Worm (Caenorhabditis elegans) whole organism, L1 larva: ENCODE measurements around the gene Y37E11B.6.

Experiments
- blmp-1 ChIP-seq: fragments of 150-350 bp; optimal IDR thresholded peaks from 2 replicates; lab custom pipeline; 2014; ENCODE audit warnings: missing biosample characterization, missing genetic modification characterization
- fkh-10 ChIP-seq: sonication (generic microtip); optimal IDR thresholded peaks from 2 replicates; lab custom pipeline; 2017; ENCODE audit warnings: missing biosample characterization, missing genetic modification reagents, missing genetic modification characterization
- lin-15B ChIP-seq: fragments of 150-350 bp; sonication (generic microtip); optimal IDR thresholded peaks from 3 replicates; lab custom pipeline; 2014; ENCODE audit warnings: missing biosample characterization, missing genetic modification characterization
- swsn-7 ChIP-seq: sonication (generic microtip); optimal IDR thresholded peaks from 2 replicates; lab custom pipeline; 2016; ENCODE audit warnings: missing genetic modification characterization, missing compliant biosample characterization
- unc-62 ChIP-seq: fragments of 150-350 bp; optimal IDR thresholded peaks from 2 replicates; lab custom pipeline; 2014; ENCODE audit warnings: missing biosample characterization, missing genetic modification reagents, missing genetic modification characterization
- zag-1 ChIP-seq: fragments of 150-350 bp; optimal IDR thresholded peaks from 2 replicates; lab custom pipeline; 2014; ENCODE audit warnings: missing biosample characterization, missing genetic modification characterization

DNA sequence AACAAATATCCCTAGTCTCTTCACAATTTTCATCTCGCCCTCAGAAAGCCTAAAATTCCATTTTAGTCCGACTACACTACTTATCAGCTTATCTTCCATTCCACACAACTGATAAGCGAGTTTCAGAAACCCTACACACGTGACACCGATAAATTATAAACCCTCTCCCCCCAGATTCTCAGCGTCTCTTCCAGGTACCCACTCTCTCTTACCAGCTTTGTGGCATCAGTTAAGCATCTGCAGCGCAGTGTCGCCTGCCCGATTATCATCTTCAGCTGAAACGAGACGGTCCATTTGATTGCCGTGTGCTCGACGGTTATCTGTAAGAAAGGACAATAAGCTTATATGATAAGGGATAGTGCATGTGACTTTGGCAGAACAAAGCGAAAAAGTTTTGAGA, 12.7 kb upstream of the Y37E11B.6 start:
- TF ChIP-seq lin-15B (tag; lab: Kevin White, UChicago) (no peak), blmp-1 (tag; lab: Kevin White, UChicago) (no peak), zag-1 (tag; lab: Kevin White, UChicago) (no peak), unc-62 (no peak), swsn-7 (tag; lab: Kevin White, UChicago) (no peak), fkh-10 (GFP tag; lab: Kevin White, UChicago) (no peak)
